Worm (Caenorhabditis elegans) whole organism, L3 larva: Measurements from ENCODE around the gene ubxn-5.

Source experiments
- R02D3.7 ChIP-seq: fragments of 150-350 bp; optimal IDR thresholded peaks from 2 replicates; lab custom pipeline; 2014; ENCODE audit warnings: missing biosample characterization, missing genetic modification characterization
- elt-3 ChIP-seq, 3 experiments: fragments of 150-350 bp in 1 of 3; sonication (generic microtip) in 2 of 3; optimal IDR thresholded peaks; 2 replicates in 2 of 3; 4 replicates in 1 of 3; lab custom pipeline; 2014 to 2017; ENCODE audit warnings: missing biosample characterization in 3 of 3, missing genetic modification characterization in 3 of 3
- fkh-10 ChIP-seq: sonication (generic microtip); optimal IDR thresholded peaks from 2 replicates; lab custom pipeline; 2017; ENCODE audit warnings: missing biosample characterization, missing genetic modification reagents, missing genetic modification characterization
- lin-15B ChIP-seq: fragments of 150-350 bp; optimal IDR thresholded peaks from 2 replicates; lab custom pipeline; 2014; ENCODE audit warnings: missing biosample characterization, missing genetic modification characterization
- lin-39 ChIP-seq: fragments of 150-350 bp; optimal IDR thresholded peaks from 2 replicates; lab custom pipeline; 2018; ENCODE audit warnings: missing biosample characterization, missing genetic modification reagents, missing genetic modification characterization
- lsy-12 ChIP-seq: sonication (generic microtip); optimal IDR thresholded peaks from 2 replicates; lab custom pipeline; 2016; ENCODE audit warnings: mild to moderate bottlenecking, missing genetic modification characterization, missing compliant biosample characterization
- mdl-1 ChIP-seq: fragments of 150-350 bp; optimal IDR thresholded peaks from 2 replicates; lab custom pipeline; 2014; ENCODE audit warnings: missing biosample characterization, missing genetic modification characterization
- nhr-25 ChIP-seq: sonication (generic microtip); optimal IDR thresholded peaks from 2 replicates; lab custom pipeline; 2017; ENCODE audit warnings: missing biosample characterization, missing genetic modification characterization
- nhr-76 ChIP-seq: fragments of 150-350 bp; sonication (generic microtip); optimal IDR thresholded peaks from 5 replicates; lab custom pipeline; 2014; ENCODE audit warnings: missing biosample characterization, missing genetic modification characterization
- pqm-1 ChIP-seq: fragments of 150-350 bp; optimal IDR thresholded peaks from 2 replicates; lab custom pipeline; 2017; ENCODE audit warnings: missing biosample characterization, missing genetic modification characterization, inconsistent platforms
- skn-1 ChIP-seq: fragments of 150-350 bp; optimal IDR thresholded peaks from 2 replicates; lab custom pipeline; 2014; ENCODE audit warnings: missing biosample characterization, missing genetic modification characterization

- TF ChIP-seq nhr-76 (tag; lab: Kevin White, UChicago) (no peak), mdl-1 (no peak), lin-15B (tag; lab: Kevin White, UChicago) (no peak), nhr-25 (tag; lab: Kevin White, UChicago) (no peak), lsy-12 (tag; lab: Kevin White, UChicago) (no peak), skn-1 (tag; lab: Kevin White, UChicago) (no peak), elt-3 (tag; optimal IDR thresholded peaks at IDR 0.05; lab: Kevin White, UChicago) (no peak), lin-39 (tag; lab: Kevin White, UChicago) (no peak), R02D3.7 (no peak), pqm-1 (tag; lab: Kevin White, UChicago) (no peak), fkh-10 (GFP tag; lab: Kevin White, UChicago) (no peak)
Measured at ce11 chrII:10271093-10271492, 36.8 kb upstream of the ubxn-5 start, which contains the start of gene F54B3.4.
